Fruit fly (Drosophila melanogaster): ENCODE results near the gene CG8508.

DNA sequence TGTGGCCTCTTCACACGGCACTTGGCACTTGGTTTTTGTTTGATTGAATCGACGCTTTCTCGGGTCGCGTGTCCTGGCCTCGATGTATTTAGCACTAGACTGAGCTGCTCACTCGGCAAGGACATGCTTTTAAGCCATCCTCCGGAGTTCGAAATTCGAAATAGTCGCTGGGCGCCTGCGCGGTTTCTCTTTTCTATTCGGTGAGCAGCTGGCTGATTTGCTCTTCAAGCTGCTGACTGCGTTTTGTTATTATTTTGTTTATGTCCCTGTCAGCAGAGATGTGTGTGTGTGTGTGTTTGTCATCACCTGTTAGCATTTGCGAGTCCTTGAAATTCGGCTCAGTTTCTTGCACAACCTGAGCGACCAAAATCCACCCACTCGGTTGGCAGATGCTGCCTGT lies 30.7 kb downstream of the CG8508 start, which contains the start of gene 2mit:
- TF ChIP-seq Hr96 (GFP tag; optimal IDR thresholded peaks at IDR 0.05) (no peak), tj (GFP tag; optimal IDR thresholded peaks at IDR 0.05) (no peak), ovo (GFP tag; optimal IDR thresholded peaks at IDR 0.05) (no peak), CG14711 (tag; optimal IDR thresholded peaks at IDR 0.05) (no peak), kay (GFP tag; ENCODE audit: borderline replicate concordance) (no peak), cic (GFP tag; optimal IDR thresholded peaks at IDR 0.05) (no peak), CG1620 (GFP tag; optimal IDR thresholded peaks at IDR 0.05) (no peak)

All from whole organism, adult.